Worm (Caenorhabditis elegans) whole organism, L1 larva: ENCODE data around the gene cest-7.

ENCODE experiments used
- C34B4.2 ChIP-seq: sonication (generic microtip); optimal IDR thresholded peaks from 2 replicates; lab custom pipeline; 2017; ENCODE audit warnings: mild to moderate bottlenecking, missing genetic modification characterization, missing compliant biosample characterization
- dpl-1 ChIP-seq, 3 experiments: fragments of 150-350 bp in 2 of 3; sonication (generic microtip) in 1 of 3; optimal IDR thresholded peaks; 2 replicates each; lab custom pipeline; 2014 to 2017; ENCODE audit warnings: missing biosample characterization in 3 of 3, missing genetic modification characterization in 3 of 3, missing genetic modification reagents in 3 of 3
- mdl-1 ChIP-seq, 2 experiments: fragments of 150-350 bp; optimal IDR thresholded peaks; 2 replicates each; lab custom pipeline; 2014 to 2017; ENCODE audit warnings: missing biosample characterization in 2 of 2, missing genetic modification characterization in 2 of 2, inconsistent platforms in 1 of 2
- nhr-12 ChIP-seq: sonication (generic microtip); optimal IDR thresholded peaks from 2 replicates; lab custom pipeline; 2017; ENCODE audit warnings: missing biosample characterization, missing genetic modification characterization
- snpc-4 ChIP-seq: fragments of 150-350 bp; optimal IDR thresholded peaks from 2 replicates; lab custom pipeline; 2014; ENCODE audit warnings: missing biosample characterization, missing genetic modification characterization
- tbx-2 ChIP-seq: sonication (generic microtip); optimal IDR thresholded peaks from 2 replicates; lab custom pipeline; 2016; ENCODE audit warnings: missing genetic modification characterization, missing compliant biosample characterization
- unc-62 ChIP-seq: fragments of 150-350 bp; optimal IDR thresholded peaks from 2 replicates; lab custom pipeline; 2014; ENCODE audit warnings: missing biosample characterization, missing genetic modification reagents, missing genetic modification characterization
- ztf-4 ChIP-seq: fragments of 150-350 bp; optimal IDR thresholded peaks from 2 replicates; lab custom pipeline; 2014; ENCODE audit warnings: missing biosample characterization, missing genetic modification characterization

ce11 chrX:12205478-12206059 lies 24.2 kb upstream of the cest-7 start:
- TF ChIP-seq nhr-12 (tag; lab: Kevin White, UChicago), result no peak
- no peak for TF ChIP-seq unc-62 (GFP tag; lab: Kevin White, UChicago)
- TF ChIP-seq ztf-4 (tag; lab: Kevin White, UChicago), result no peak
- no peak for TF ChIP-seq mdl-1 (tag; optimal IDR thresholded peaks at IDR 0.05; lab: Kevin White, UChicago)
- no peak for TF ChIP-seq dpl-1 (GFP tag; optimal IDR thresholded peaks at IDR 0.05; lab: Kevin White, UChicago)
- no peak for TF ChIP-seq C34B4.2
- peak; percentile 71 for TF ChIP-seq tbx-2 (tag; lab: Kevin White, UChicago)
- no peak for TF ChIP-seq snpc-4 (tag; lab: Kevin White, UChicago)
